Fruit fly (Drosophila melanogaster): ENCODE data around the gene Gyc89Db.
A peak's percentile ranks its signal among the peaks of the same experiment; 100 is the strongest.

Gene Gyc89Db

DNA sequence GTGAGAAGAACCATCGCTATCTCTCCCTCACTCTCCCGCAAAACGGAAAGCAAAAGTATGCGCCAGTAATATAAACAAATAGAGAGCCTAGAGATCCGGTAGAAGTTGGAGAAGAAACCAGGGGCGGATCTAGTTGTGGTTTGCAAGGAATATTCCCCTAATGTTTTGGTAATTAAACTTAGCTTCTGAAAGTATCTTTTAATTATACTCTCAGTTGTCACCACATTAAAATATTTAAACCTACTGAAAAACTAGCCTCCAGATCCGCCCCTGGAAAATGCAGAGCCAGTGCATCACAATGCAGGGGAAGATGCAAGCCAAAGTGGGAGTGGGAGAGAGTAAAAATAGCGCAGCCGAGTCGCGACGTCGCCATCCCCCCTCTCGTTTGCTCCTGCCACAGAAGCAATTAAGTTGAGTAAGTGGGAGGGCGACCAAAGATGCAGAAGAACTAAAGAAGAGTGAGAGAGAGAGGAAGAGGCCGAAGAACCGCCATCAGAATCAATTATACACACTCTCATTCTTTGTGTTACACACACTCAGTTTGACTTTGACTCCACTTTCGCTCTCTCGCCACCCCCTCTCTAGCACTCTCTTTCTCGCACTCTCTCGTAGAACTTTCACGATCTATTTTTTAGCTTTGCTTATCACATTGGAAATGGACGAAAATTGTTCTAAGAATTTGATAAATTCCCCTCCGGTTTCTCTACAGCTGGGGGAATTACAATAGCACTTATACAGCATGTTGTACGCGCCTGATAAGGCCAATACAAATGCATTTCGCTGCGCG is 27.5 kb upstream of the Gyc89Db start (continued):
- TF ChIP-seq Hr39 (optimal IDR thresholded peaks at IDR 0.05), result no peak
- TF ChIP-seq pb (GFP tag; optimal IDR thresholded peaks at IDR 0.05), result peak; percentile 86
- peak; percentile 85 for TF ChIP-seq CG12942 (GFP tag; optimal IDR thresholded peaks at IDR 0.05)
- TF ChIP-seq sr (GFP tag; IDR thresholded peaks at IDR 0.05), result peak; percentile 83
- TF ChIP-seq cad (GFP tag; optimal IDR thresholded peaks at IDR 0.05), result no peak
- peak; percentile 46 for TF ChIP-seq GATAe (GFP tag; conservative IDR thresholded peaks at IDR 0.05)
- no peak for TF ChIP-seq CG34224 (GFP tag; IDR thresholded peaks at IDR 0.05; ENCODE audit: partially characterized antibody)
- TF ChIP-seq trem (tag; optimal IDR thresholded peaks at IDR 0.05), result peak; percentile 91
- TF ChIP-seq wek (GFP tag; optimal IDR thresholded peaks at IDR 0.05), result peak; percentile 80
- TF ChIP-seq Ada2b (GFP tag; IDR thresholded peaks at IDR 0.05), result peak; percentile 94
- peak; percentile 90 for TF ChIP-seq CG1233 (GFP tag; optimal IDR thresholded peaks at IDR 0.05)
- peak; percentile 87 for TF ChIP-seq CG31388 (GFP tag; optimal IDR thresholded peaks at IDR 0.05)
- TF ChIP-seq Scr (GFP tag; IDR thresholded peaks at IDR 0.05; ENCODE audit: partially characterized antibody), result 0 out of 2 replicates have a peak, but pooled peaks have one; percentile 15
- TF ChIP-seq Max (GFP tag; optimal IDR thresholded peaks at IDR 0.05), result peak; percentile 88
- peak; percentile 73 for TF ChIP-seq cwo (GFP tag; optimal IDR thresholded peaks at IDR 0.05)
- TF ChIP-seq vvl (GFP tag; IDR thresholded peaks at IDR 0.05), result peak; percentile 97
- TF ChIP-seq Ssrp (tag; optimal IDR thresholded peaks at IDR 0.05), result peak; percentile 97
- TF ChIP-seq CG11456 (GFP tag; IDR thresholded peaks at IDR 0.05), result peak; percentile 95
- TF ChIP-seq Sry-δ (GFP tag; optimal IDR thresholded peaks at IDR 0.05), result peak; percentile 71
- peak; percentile 90 for TF ChIP-seq ap (GFP tag; IDR thresholded peaks at IDR 0.05)
- TF ChIP-seq Mes4 (GFP tag; optimal IDR thresholded peaks at IDR 0.05), result peak; percentile 78
- TF ChIP-seq Jarid2 (GFP tag; optimal IDR thresholded peaks at IDR 0.05), result peak; percentile 70
- no peak for TF ChIP-seq Hand (GFP tag; optimal IDR thresholded peaks at IDR 0.05)
- peak; percentile 85 for TF ChIP-seq salm (tag; optimal IDR thresholded peaks at IDR 0.05)
- TF ChIP-seq CG11504 (tag; optimal IDR thresholded peaks at IDR 0.05), result peak; percentile 93
- TF ChIP-seq CG3847 (GFP tag; IDR thresholded peaks at IDR 0.05), result peak; percentile 79
- peak; percentile 44 for TF ChIP-seq CG9797 (GFP tag; optimal IDR thresholded peaks at IDR 0.05)
- peak; percentile 77 for TF ChIP-seq nau (GFP tag; optimal IDR thresholded peaks at IDR 0.05)
- TF ChIP-seq HLH3B (GFP tag; IDR thresholded peaks at IDR 0.05), result peak; percentile 97
- peak; percentile 88 for TF ChIP-seq CG12659 (GFP tag; optimal IDR thresholded peaks at IDR 0.05)
- peak; percentile 90 for TF ChIP-seq HHEX (GFP tag; optimal IDR thresholded peaks at IDR 0.05)
- TF ChIP-seq CG43689 (GFP tag; IDR thresholded peaks at IDR 0.05), result peak; percentile 83
- TF ChIP-seq BEAF-32 (GFP tag; optimal IDR thresholded peaks at IDR 0.05), result no peak
- no peak for TF ChIP-seq CG2129 (GFP tag; IDR thresholded peaks at IDR 0.05; ENCODE audit: partially characterized antibody)
- TF ChIP-seq CG16779 (GFP tag; IDR thresholded peaks at IDR 0.05), result peak; percentile 84
- TF ChIP-seq MBD-R2 (GFP tag; IDR thresholded peaks at IDR 0.05), result peak; percentile 52
- TF ChIP-seq CG18619 (GFP tag; optimal IDR thresholded peaks at IDR 0.05), result peak; percentile 89
- TF ChIP-seq CG9215 (GFP tag; IDR thresholded peaks at IDR 0.05), result peak; percentile 87
- peak; percentile 93 for TF ChIP-seq jing (GFP tag; optimal IDR thresholded peaks at IDR 0.05)
- TF ChIP-seq CG1529 (GFP tag; optimal IDR thresholded peaks at IDR 0.05), result peak; percentile 94
- peak; percentile 55 for TF ChIP-seq CG17186 (GFP tag; optimal IDR thresholded peaks at IDR 0.05)
- peak; percentile 71 for TF ChIP-seq Kr (GFP tag; optimal IDR thresholded peaks at IDR 0.05)
- peak; percentile 75 for TF ChIP-seq bowl (GFP tag; IDR thresholded peaks at IDR 0.05)
- no peak for TF ChIP-seq ftz-f1 (GFP tag; optimal IDR thresholded peaks at IDR 0.05)
- TF ChIP-seq dysf (GFP tag; IDR thresholded peaks at IDR 0.05), result peak; percentile 92
- TF ChIP-seq CG6689 (GFP tag; IDR thresholded peaks at IDR 0.05), result peak; percentile 93
- peak; percentile 89 for TF ChIP-seq TFAM (GFP tag; optimal IDR thresholded peaks at IDR 0.05)
- TF ChIP-seq CG2116 (GFP tag; optimal IDR thresholded peaks at IDR 0.05), result peak; percentile 43
- TF ChIP-seq CG32767 (GFP tag; IDR thresholded peaks at IDR 0.05), result peak; percentile 88
- peak; percentile 75 for TF ChIP-seq cas (GFP tag; IDR thresholded peaks at IDR 0.05)

All from whole organism, embryonic.